Worm (Caenorhabditis elegans) whole organism, mixed stage, embryonic: ENCODE data around the gene F53F4.15.

Source experiments
- ces-1 ChIP-seq: fragments of 150-350 bp; optimal IDR thresholded peaks from 2 replicates; lab custom pipeline; 2014; ENCODE audit warnings: missing biosample characterization, missing genetic modification reagents, missing genetic modification characterization
- lin-13 ChIP-seq: fragments of 150-350 bp; optimal IDR thresholded peaks from 2 replicates; lab custom pipeline; 2014; ENCODE audit warnings: missing biosample characterization, missing genetic modification characterization
- tbx-8 ChIP-seq: fragments of 200-800 bp; sonication (Bioruptor generic); optimal IDR thresholded peaks from 2 replicates; lab custom pipeline; 2018; ENCODE audit warnings: mild to moderate bottlenecking, missing genetic modification characterization, moderate library complexity, missing compliant biosample characterization

DNA sequence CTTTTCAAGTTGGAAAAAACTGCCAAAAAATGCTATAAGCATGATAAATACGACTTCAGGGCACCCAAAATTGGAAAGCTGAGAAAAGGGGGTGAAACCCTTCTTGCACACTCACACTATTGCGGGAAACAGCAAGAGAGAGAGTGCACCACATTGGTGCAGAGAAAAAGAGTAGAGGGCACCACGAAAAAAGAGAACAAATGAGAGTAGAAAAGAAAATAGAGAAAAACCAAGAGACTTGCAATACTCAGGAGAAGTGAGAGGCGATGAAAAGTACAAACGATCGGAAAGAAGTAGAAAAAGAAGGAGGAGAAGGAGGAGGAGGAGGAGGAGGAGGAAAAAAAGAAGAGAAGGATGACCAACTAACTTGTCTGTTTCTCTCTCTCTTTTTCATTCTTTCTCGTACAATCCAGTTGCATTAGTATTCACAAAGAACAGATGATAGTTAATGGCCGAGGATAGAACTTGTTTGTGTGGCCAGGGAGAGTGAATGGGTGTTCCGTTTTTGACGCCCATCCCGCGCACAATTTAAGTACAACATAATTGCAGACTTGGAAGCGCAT, 34.5 kb downstream of the F53F4.15 start:
- TF ChIP-seq tbx-8 (no peak), ces-1 (peak; percentile 82), lin-13 (tag; lab: Kevin White, UChicago) (no peak)
